Worm (Caenorhabditis elegans) whole organism, young adult: ENCODE results near the gene inf-1.

ENCODE experiments used
- Y79H2A.3 ChIP-seq: fragments of 200-800 bp; sonication (Bioruptor generic); conservative IDR thresholded peaks from 2 replicates; pipeline ENCODE4 v1.3.6; 2022; ENCODE audit warnings: missing genetic modification reagents, missing genetic modification characterization, missing compliant biosample characterization
- cebp-1 ChIP-seq, 2 experiments: fragments of 200-800 bp in 1 of 2; sonication (Bioruptor generic) in 1 of 2; sonication (generic microtip) in 1 of 2; IDR thresholded peaks in 1 of 2; optimal IDR thresholded peaks in 1 of 2; 2 replicates each; pipeline versions ENCODE4 v1.3.6 to Lab custom; 2017 to 2022; ENCODE audit warnings: missing compliant biosample characterization in 2 of 2, missing genetic modification characterization in 2 of 2, mild to moderate bottlenecking in 1 of 2, missing genetic modification reagents in 1 of 2, moderate library complexity in 1 of 2
- nfyb-1 ChIP-seq: fragments of 200-800 bp; sonication (Bioruptor generic); IDR thresholded peaks from 2 replicates; pipeline ENCODE4 v1.3.6; 2022; ENCODE audit warnings: missing genetic modification reagents, missing genetic modification characterization, missing compliant biosample characterization
- pha-4 ChIP-seq: fragments of 150-350 bp; sonication (generic microtip); optimal IDR thresholded peaks from 2 replicates; lab custom pipeline; 2014; ENCODE audit warnings: missing biosample characterization, missing genetic modification reagents, missing genetic modification characterization
- snpc-4 ChIP-seq, 5 experiments: fragments of 150-350 bp in 1 of 5; sonication (generic microtip) in 4 of 5; optimal IDR thresholded peaks; 2 replicates each; lab custom pipeline; 2014 to 2018; ENCODE audit warnings: missing genetic modification characterization in 5 of 5, missing biosample characterization in 3 of 5, antibody characterized with exemption in 2 of 5, mild to moderate bottlenecking in 2 of 5, missing compliant biosample characterization in 2 of 5, missing genotype in 2 of 5, moderate library complexity in 2 of 5, missing genetic modification reagents in 1 of 5
- sptf-2 ChIP-seq: fragments of 200-800 bp; sonication (Bioruptor generic); optimal IDR thresholded peaks from 2 replicates; lab custom pipeline; 2018; ENCODE audit warnings: mild to moderate bottlenecking, missing genetic modification characterization, missing compliant biosample characterization
- tbx-9 ChIP-seq: sonication (generic microtip); optimal IDR thresholded peaks from 2 replicates; lab custom pipeline; 2016; ENCODE audit warnings: borderline replicate concordance, missing genetic modification characterization, inconsistent platforms, missing compliant biosample characterization
- unc-130 ChIP-seq: sonication (generic microtip); optimal IDR thresholded peaks from 2 replicates; lab custom pipeline; 2016; ENCODE audit warnings: missing genetic modification reagents, missing genetic modification characterization, missing compliant biosample characterization
- unc-62 ChIP-seq: fragments of 150-350 bp; optimal IDR thresholded peaks from 2 replicates; lab custom pipeline; 2014; ENCODE audit warnings: missing biosample characterization, missing genetic modification reagents, missing genetic modification characterization

ce11 chrIII:6970744-6971143, 40.8 kb downstream of the inf-1 start:
- no peak for TF ChIP-seq unc-62 (GFP tag; lab: Kevin White, UChicago)
- TF ChIP-seq tbx-9 (tag; lab: Kevin White, UChicago): no peak
- no peak for TF ChIP-seq snpc-4 (GFP tag; optimal IDR thresholded peaks at IDR 0.05; lab: Kevin White, UChicago)
- no peak for TF ChIP-seq snpc-4 (tag; optimal IDR thresholded peaks at IDR 0.05; lab: Kevin White, UChicago)
- no peak for TF ChIP-seq nfyb-1 (GFP tag; lab: Robert Waterston, UW)
- no peak for TF ChIP-seq cebp-1 (GFP tag; IDR thresholded peaks at IDR 0.05; lab: Robert Waterston, UW)
- TF ChIP-seq cebp-1 (tag; optimal IDR thresholded peaks at IDR 0.05; lab: Kevin White, UChicago): no peak
- no peak for TF ChIP-seq pha-4 (tag; lab: Kevin White, UChicago)
- TF ChIP-seq Y79H2A.3 (GFP tag; lab: Robert Waterston, UW): no peak
- TF ChIP-seq unc-130 (GFP tag; lab: Kevin White, UChicago): no peak
- TF ChIP-seq sptf-2 (GFP tag; lab: Kevin White, UChicago): no peak
